Fruit fly (Drosophila melanogaster) whole organism, embryonic: ENCODE results near the gene Cpsf5.
A peak's percentile ranks its signal among the peaks of the same experiment; 100 is the strongest.

Source experiments
- Antp ChIP-seq: fragments of 200-800 bp; sonication (Bioruptor generic); optimal IDR thresholded peaks from 3 replicates; lab custom pipeline; 2016; ENCODE audit warnings: missing biosample characterization, missing genetic modification characterization
- CG11247 ChIP-seq: fragments of 200-800 bp; sonication (Bioruptor generic); IDR thresholded peaks from 2 replicates; pipeline ENCODE4 v1.3.6; 2022; ENCODE audit warnings: missing biosample characterization, missing genetic modification characterization
- CG11456 ChIP-seq: fragments of 200-800 bp; sonication (Bioruptor generic); IDR thresholded peaks from 3 replicates; pipeline ENCODE4 v1.3.6; 2022; ENCODE audit warnings: missing biosample characterization, missing genetic modification characterization
- CG12071 ChIP-seq: fragments of 200-800 bp; sonication (Bioruptor generic); optimal IDR thresholded peaks from 3 replicates; lab custom pipeline; 2018; ENCODE audit warnings: missing biosample characterization, mild to moderate bottlenecking, missing genetic modification characterization
- CG12104 ChIP-seq: fragments of 200-800 bp; sonication (Bioruptor generic); optimal IDR thresholded peaks from 3 replicates; lab custom pipeline; 2016; ENCODE audit warnings: missing biosample characterization, missing genetic modification characterization
- CG12155 ChIP-seq: fragments of 200-800 bp; sonication (Bioruptor generic); optimal IDR thresholded peaks from 3 replicates; lab custom pipeline; 2016; ENCODE audit warnings: missing biosample characterization, missing genetic modification characterization
- CG12236 ChIP-seq: fragments of 200-800 bp; sonication (Bioruptor generic); optimal IDR thresholded peaks from 2 replicates; lab custom pipeline; 2016; ENCODE audit warnings: missing biosample characterization, missing genetic modification characterization
- CG12659 ChIP-seq: fragments of 200-800 bp; sonication (Bioruptor generic); optimal IDR thresholded peaks from 3 replicates; lab custom pipeline; 2017; ENCODE audit warnings: mild to moderate bottlenecking, missing biosample characterization, missing genetic modification reagents, missing genetic modification characterization
- CG12942 ChIP-seq: fragments of 200-800 bp; sonication (Bioruptor generic); optimal IDR thresholded peaks from 3 replicates; lab custom pipeline; 2016; ENCODE audit warnings: missing biosample characterization, missing genetic modification characterization
- CG13123 ChIP-seq: fragments of 200-800 bp; sonication (Bioruptor generic); optimal IDR thresholded peaks from 2 replicates; lab custom pipeline; 2016; ENCODE audit warnings: missing biosample characterization, missing genetic modification characterization
- CG13775 ChIP-seq: fragments of 200-800 bp; sonication (Bioruptor generic); optimal IDR thresholded peaks from 3 replicates; lab custom pipeline; 2017; ENCODE audit warnings: missing biosample characterization, mild to moderate bottlenecking, missing genetic modification characterization
- CG15011 ChIP-seq: fragments of 200-800 bp; sonication (Bioruptor generic); optimal IDR thresholded peaks from 3 replicates; lab custom pipeline; 2018; ENCODE audit warnings: missing biosample characterization, mild to moderate bottlenecking, missing genetic modification characterization
- CG16863 ChIP-seq: fragments of 200-800 bp; sonication (Bioruptor generic); optimal IDR thresholded peaks from 3 replicates; lab custom pipeline; 2016; ENCODE audit warnings: missing biosample characterization, missing genetic modification characterization
- CG2202 ChIP-seq: fragments of 200-800 bp; sonication (Bioruptor generic); optimal IDR thresholded peaks from 2 replicates; lab custom pipeline; 2018; ENCODE audit warnings: missing biosample characterization, mild to moderate bottlenecking, missing genetic modification characterization
- CG33557 ChIP-seq: fragments of 200-800 bp; sonication (Bioruptor generic); optimal IDR thresholded peaks from 2 replicates; lab custom pipeline; 2019; ENCODE audit warnings: missing biosample characterization, mild to moderate bottlenecking, missing genetic modification characterization, moderate library complexity
- CG4328 ChIP-seq: fragments of 200-800 bp; sonication (Bioruptor generic); optimal IDR thresholded peaks from 3 replicates; lab custom pipeline; 2017; ENCODE audit warnings: missing biosample characterization, missing genetic modification reagents, missing genetic modification characterization
- CG5245 ChIP-seq: fragments of 200-800 bp; sonication (Bioruptor generic); optimal IDR thresholded peaks from 3 replicates; lab custom pipeline; 2016; ENCODE audit warnings: missing biosample characterization, missing genetic modification characterization
- CG6272 ChIP-seq: fragments of 200-800 bp; sonication (Bioruptor generic); IDR thresholded peaks from 2 replicates; pipeline ENCODE4 v1.3.6; 2022; ENCODE audit warnings: missing biosample characterization, missing genetic modification characterization
- CG6791 ChIP-seq: fragments of 200-800 bp; sonication (Bioruptor generic); IDR thresholded peaks from 3 replicates; pipeline ENCODE4 v1.3.6; 2022; ENCODE audit warnings: missing biosample characterization, missing genetic modification characterization; ENCODE audit not compliant: partially characterized antibody
- CTCF ChIP-seq: fragments of 200-800 bp; sonication (Bioruptor generic); optimal IDR thresholded peaks from 2 replicates; lab custom pipeline; 2017; ENCODE audit warnings: missing biosample characterization, mild to moderate bottlenecking, missing genetic modification characterization, moderate library complexity
- Camta ChIP-seq: fragments of 200-800 bp; sonication (Bioruptor generic); optimal IDR thresholded peaks from 2 replicates; lab custom pipeline; 2016; ENCODE audit warnings: missing biosample characterization, missing genetic modification characterization
- Hr3 ChIP-seq: fragments of 200-800 bp; sonication (Bioruptor generic); optimal IDR thresholded peaks from 3 replicates; lab custom pipeline; 2016; ENCODE audit warnings: missing biosample characterization, missing genetic modification characterization
- Hsf ChIP-seq: fragments of 200-800 bp; sonication (Bioruptor generic); optimal IDR thresholded peaks from 3 replicates; lab custom pipeline; 2016; ENCODE audit warnings: missing biosample characterization, missing genetic modification characterization
- Mes4 ChIP-seq: fragments of 200-800 bp; sonication (Bioruptor generic); optimal IDR thresholded peaks from 2 replicates; lab custom pipeline; 2016; ENCODE audit warnings: missing biosample characterization, missing genetic modification characterization
- NC2β ChIP-seq: fragments of 200-800 bp; sonication (Bioruptor generic); optimal IDR thresholded peaks from 2 replicates; lab custom pipeline; 2016; ENCODE audit warnings: missing biosample characterization, missing genetic modification characterization
- Neu2 ChIP-seq: fragments of 200-800 bp; sonication (Bioruptor generic); optimal IDR thresholded peaks from 3 replicates; lab custom pipeline; 2016; ENCODE audit warnings: missing biosample characterization, missing genetic modification characterization, borderline replicate concordance
- Pdp1 ChIP-seq, 2 experiments: fragments of 200-800 bp; sonication (Bioruptor generic); optimal IDR thresholded peaks; 3 replicates each; lab custom pipeline; 2016; ENCODE audit warnings: missing biosample characterization in 2 of 2, missing genetic modification characterization in 2 of 2, mild to moderate bottlenecking in 1 of 2, moderate library complexity in 1 of 2
- Vsx1 ChIP-seq: fragments of 200-800 bp; sonication (Bioruptor generic); optimal IDR thresholded peaks from 2 replicates; lab custom pipeline; 2017; ENCODE audit warnings: missing biosample characterization, mild to moderate bottlenecking, missing genetic modification characterization, missing genetic modification reagents
- Xbp1 ChIP-seq: fragments of 200-800 bp; sonication (Bioruptor generic); optimal IDR thresholded peaks from 3 replicates; lab custom pipeline; 2016; ENCODE audit warnings: missing biosample characterization, mild to moderate bottlenecking, missing genetic modification characterization
- amos ChIP-seq: fragments of 200-800 bp; sonication (Bioruptor generic); IDR thresholded peaks from 2 replicates; pipeline ENCODE4 v1.3.6; 2022; ENCODE audit warnings: missing biosample characterization, missing genetic modification characterization; ENCODE audit not compliant: partially characterized antibody
- bbx ChIP-seq: fragments of 200-800 bp; sonication (Bioruptor generic); IDR thresholded peaks from 2 replicates; pipeline ENCODE4 v1.3.6; 2022; ENCODE audit warnings: missing biosample characterization, missing genetic modification characterization; ENCODE audit not compliant: partially characterized antibody
- cato ChIP-seq: fragments of 200-800 bp; sonication (Bioruptor generic); optimal IDR thresholded peaks from 2 replicates; lab custom pipeline; 2016; ENCODE audit warnings: missing biosample characterization, missing genetic modification characterization, borderline replicate concordance
- ewg ChIP-seq: fragments of 200-800 bp; sonication (Bioruptor generic); optimal IDR thresholded peaks from 3 replicates; lab custom pipeline; 2017; ENCODE audit warnings: mild to moderate bottlenecking, missing biosample characterization, missing genetic modification reagents, missing genetic modification characterization
- gem ChIP-seq: fragments of 200-800 bp; sonication (Bioruptor generic); optimal IDR thresholded peaks from 2 replicates; lab custom pipeline; 2019; ENCODE audit warnings: missing biosample characterization, mild to moderate bottlenecking, missing genetic modification characterization, moderate library complexity
- grn ChIP-seq: fragments of 200-800 bp; sonication (Bioruptor generic); optimal IDR thresholded peaks from 3 replicates; lab custom pipeline; 2017; ENCODE audit warnings: missing biosample characterization, missing genetic modification characterization
- jumu ChIP-seq: fragments of 200-800 bp; sonication (Bioruptor generic); optimal IDR thresholded peaks from 3 replicates; lab custom pipeline; 2016; ENCODE audit warnings: missing biosample characterization, missing genetic modification characterization
- mirr ChIP-seq: fragments of 200-800 bp; sonication (Bioruptor generic); optimal IDR thresholded peaks from 3 replicates; lab custom pipeline; 2018; ENCODE audit warnings: missing biosample characterization, mild to moderate bottlenecking, missing genetic modification characterization
- nmo ChIP-seq: fragments of 200-800 bp; sonication (Bioruptor generic); optimal IDR thresholded peaks from 2 replicates; lab custom pipeline; 2018; ENCODE audit warnings: missing biosample characterization, mild to moderate bottlenecking, missing genetic modification characterization, moderate library complexity
- nom ChIP-seq: fragments of 200-800 bp; sonication (Bioruptor generic); optimal IDR thresholded peaks from 2 replicates; lab custom pipeline; 2017; ENCODE audit warnings: missing biosample characterization, missing genetic modification characterization, mild to moderate bottlenecking, moderate library complexity, missing genetic modification reagents
- otp ChIP-seq: fragments of 200-800 bp; sonication (Bioruptor generic); IDR thresholded peaks from 3 replicates; pipeline ENCODE4, ENCODE4 v1.3.6; 2022; ENCODE audit warnings: missing biosample characterization, missing genetic modification characterization
- pan ChIP-seq, 4 experiments: fragments of >200 bp in 3 of 4; fragments of 200-800 bp in 1 of 4; sonication (Bioruptor generic) in 1 of 4; optimal IDR thresholded peaks in 3 of 4; IDR thresholded peaks in 1 of 4; 2 replicates each; pipeline versions ENCODE4 v1.3.6 to Lab custom; 2017 to 2022; ENCODE audit warnings: missing biosample characterization in 2 of 4, missing genetic modification characterization in 2 of 4, mixed read lengths in 1 of 4
- peb ChIP-seq: fragments of 200-800 bp; sonication (Bioruptor generic); IDR thresholded peaks from 2 replicates; pipeline ENCODE4 v1.3.6; 2022; ENCODE audit warnings: missing biosample characterization, missing genetic modification characterization
- pum ChIP-seq: fragments of 200-800 bp; sonication (Bioruptor generic); optimal IDR thresholded peaks from 2 replicates; lab custom pipeline; 2016; ENCODE audit warnings: missing biosample characterization, missing genetic modification characterization
- run ChIP-seq: fragments of 200-800 bp; sonication (Bioruptor generic); optimal IDR thresholded peaks from 3 replicates; lab custom pipeline; 2018; ENCODE audit warnings: missing biosample characterization, mild to moderate bottlenecking, missing genetic modification characterization
- seq ChIP-seq: fragments of 200-800 bp; sonication (Bioruptor generic); IDR thresholded peaks from 2 replicates; pipeline ENCODE4 v1.3.6; 2022; ENCODE audit warnings: missing biosample characterization, missing genetic modification characterization
- sim ChIP-seq: fragments of 200-800 bp; sonication (Bioruptor generic); IDR thresholded peaks from 2 replicates; pipeline ENCODE4 v1.3.6; 2022; ENCODE audit warnings: missing biosample characterization, missing genetic modification characterization
- sqz ChIP-seq: fragments of 200-800 bp; sonication (Bioruptor generic); optimal IDR thresholded peaks from 3 replicates; lab custom pipeline; 2018; ENCODE audit warnings: missing biosample characterization, mild to moderate bottlenecking, missing genetic modification characterization
- tgo ChIP-seq: fragments of 200-800 bp; sonication (Bioruptor generic); IDR thresholded peaks from 3 replicates; pipeline ENCODE4 v1.3.6; 2022; ENCODE audit warnings: missing biosample characterization, missing genetic modification characterization
- unpg ChIP-seq: fragments of 200-800 bp; sonication (Bioruptor generic); optimal IDR thresholded peaks from 3 replicates; lab custom pipeline; 2018; ENCODE audit warnings: missing biosample characterization, mild to moderate bottlenecking, missing genetic modification characterization, moderate library complexity
- yki ChIP-seq: fragments of >200 bp; optimal IDR thresholded peaks from 3 replicates; lab custom pipeline; 2018

Cpsf5 gene

dm6 chr3L:9399013-9399750, 11.7 kb upstream of the Cpsf5 start, which contains the start of gene CG4080 (continued):
- no peak for TF ChIP-seq CG12942
- no peak for TF ChIP-seq CG16863
- TF ChIP-seq pan (optimal IDR thresholded peaks at IDR 0.05; lab: Kevin White, UChicago), result no peak
- peak in 1 of 2 experiments; percentile 7 for TF ChIP-seq pan (GFP tag; optimal IDR thresholded peaks at IDR 0.05 in 1 of 2, IDR thresholded peaks at IDR 0.05 in 1 of 2)
- TF ChIP-seq CG12104 (GFP tag; lab: Kevin White, UChicago), result peak; percentile 4
- no peak for TF ChIP-seq CG4328
- no peak for TF ChIP-seq tgo (GFP tag; lab: Robert Waterston, UW)
- TF ChIP-seq unpg (GFP tag; lab: Kevin White, UChicago), result peak; percentile 37
- no peak for TF ChIP-seq yki (lab: Kevin White, UChicago)
- TF ChIP-seq Neu2 (GFP tag; lab: Kevin White, UChicago), result no peak
- TF ChIP-seq CG12659 (GFP tag; lab: Kevin White, UChicago), result peak; percentile 78
- TF ChIP-seq CG12155 (GFP tag; lab: Kevin White, UChicago), result peak; percentile 49
- TF ChIP-seq CG13123 (GFP tag; lab: Kevin White, UChicago), result no peak
- no peak for TF ChIP-seq Antp (GFP tag; lab: Kevin White, UChicago)
- TF ChIP-seq Hsf (GFP tag; lab: Kevin White, UChicago), result peak; percentile 28
- no peak for TF ChIP-seq CG2202 (tag; lab: Kevin White, UChicago)
- no peak for TF ChIP-seq nom (GFP tag; lab: Kevin White, UChicago)
- peak; percentile 66 for TF ChIP-seq nmo (GFP tag; lab: Kevin White, UChicago)
- peak; percentile 5 for TF ChIP-seq NC2β (GFP tag; lab: Kevin White, UChicago)
- TF ChIP-seq CG11247 (GFP tag; lab: Robert Waterston, UW), result no peak
- peak; percentile 76; the same call in 1 of the 2 replicates for TF ChIP-seq amos (GFP tag; lab: Robert Waterston, UW)
- peak; percentile 34 for TF ChIP-seq gem (tag; lab: Kevin White, UChicago)
- no peak for TF ChIP-seq mirr (GFP tag; lab: Kevin White, UChicago)
- peak; percentile 19 for TF ChIP-seq Xbp1 (GFP tag; lab: Kevin White, UChicago)
- TF ChIP-seq run (tag; lab: Kevin White, UChicago), result no peak
- TF ChIP-seq CG12236, result no peak
- peak; percentile 19 for TF ChIP-seq Hr3 (GFP tag; lab: Kevin White, UChicago)
- peak; percentile 72 for TF ChIP-seq bbx (GFP tag; lab: Robert Waterston, UW)
- TF ChIP-seq CG6272 (GFP tag; lab: Robert Waterston, UW), result no peak
- no peak for TF ChIP-seq CTCF
- TF ChIP-seq Pdp1 (GFP tag; optimal IDR thresholded peaks at IDR 0.05; lab: Kevin White, UChicago), result peak in 1 of 2 experiments; percentile 22
- TF ChIP-seq Vsx1, result peak; percentile 44
- TF ChIP-seq Camta (GFP tag; lab: Kevin White, UChicago), result peak; percentile 16
- no peak for TF ChIP-seq peb (GFP tag; lab: Robert Waterston, UW)
- TF ChIP-seq CG15011 (GFP tag; lab: Kevin White, UChicago), result no peak
- peak; percentile 34 for TF ChIP-seq CG33557 (GFP tag; lab: Kevin White, UChicago)
- TF ChIP-seq sqz (GFP tag; lab: Kevin White, UChicago), result peak; percentile 32
- TF ChIP-seq otp (GFP tag; lab: Robert Waterston, UW), result peak; percentile 27; the same call in 1 of the 3 replicates
- TF ChIP-seq grn (GFP tag; lab: Kevin White, UChicago), result peak; percentile 26
- no peak for TF ChIP-seq cato (GFP tag; lab: Kevin White, UChicago)
- no peak for TF ChIP-seq CG11456 (GFP tag; lab: Robert Waterston, UW)
- no peak for TF ChIP-seq sim
- no peak for TF ChIP-seq pum
- peak; percentile 65; the same call in 1 of the 3 replicates for TF ChIP-seq CG6791 (GFP tag; lab: Robert Waterston, UW)
- no peak for TF ChIP-seq CG12071 (GFP tag; lab: Kevin White, UChicago)
- peak; percentile 3 for TF ChIP-seq ewg (GFP tag; lab: Kevin White, UChicago)
- peak; percentile 6 for TF ChIP-seq CG13775 (GFP tag; lab: Kevin White, UChicago)
- TF ChIP-seq Mes4 (GFP tag; lab: Kevin White, UChicago), result peak; percentile 19
- no peak for TF ChIP-seq CG5245
- TF ChIP-seq jumu (GFP tag; lab: Kevin White, UChicago), result no peak
- no peak for TF ChIP-seq seq (GFP tag; lab: Robert Waterston, UW)
